Fruit fly (Drosophila melanogaster): ENCODE measurements around the gene CG4907.
A peak's percentile ranks its signal among the peaks of the same experiment; 100 is the strongest.

CG4907 gene

DNA sequence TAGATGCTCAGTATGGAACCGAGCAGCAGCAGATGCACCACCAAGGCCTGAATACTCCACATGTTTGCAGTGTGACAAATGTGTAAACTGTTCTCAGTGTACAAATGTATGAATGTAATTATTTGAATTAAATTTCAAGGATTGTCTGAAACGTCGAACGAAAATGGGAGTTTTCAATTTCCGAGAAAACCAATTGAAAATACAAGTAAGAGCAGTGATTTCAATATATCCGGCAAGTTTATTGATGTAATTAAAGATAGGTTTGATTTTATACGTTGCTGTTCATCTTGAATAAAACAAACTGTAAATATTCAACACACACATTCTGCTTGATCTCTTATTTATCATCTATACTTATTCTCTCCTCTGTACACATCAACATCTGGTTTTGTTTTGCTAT, at the start of gene CG4907:
Gene CG4907 (minus strand): TSS at position 101 of the 400 bp plus-strand sequence.
- no peak for TF ChIP-seq CG17801 (GFP tag; optimal IDR thresholded peaks at IDR 0.05; ENCODE audit: partially characterized antibody)

dm6 chr3R:22757117-22757516, 46.6 kb upstream of the CG4907 start:
- no peak for TF ChIP-seq CG17801 (GFP tag; optimal IDR thresholded peaks at IDR 0.05; ENCODE audit: partially characterized antibody)

- TF ChIP-seq CG17801 (GFP tag; optimal IDR thresholded peaks at IDR 0.05; ENCODE audit: partially characterized antibody) = no peak
Measured at dm6 chr3R:22756289-22756688, 45.7 kb upstream of the CG4907 start.

DNA sequence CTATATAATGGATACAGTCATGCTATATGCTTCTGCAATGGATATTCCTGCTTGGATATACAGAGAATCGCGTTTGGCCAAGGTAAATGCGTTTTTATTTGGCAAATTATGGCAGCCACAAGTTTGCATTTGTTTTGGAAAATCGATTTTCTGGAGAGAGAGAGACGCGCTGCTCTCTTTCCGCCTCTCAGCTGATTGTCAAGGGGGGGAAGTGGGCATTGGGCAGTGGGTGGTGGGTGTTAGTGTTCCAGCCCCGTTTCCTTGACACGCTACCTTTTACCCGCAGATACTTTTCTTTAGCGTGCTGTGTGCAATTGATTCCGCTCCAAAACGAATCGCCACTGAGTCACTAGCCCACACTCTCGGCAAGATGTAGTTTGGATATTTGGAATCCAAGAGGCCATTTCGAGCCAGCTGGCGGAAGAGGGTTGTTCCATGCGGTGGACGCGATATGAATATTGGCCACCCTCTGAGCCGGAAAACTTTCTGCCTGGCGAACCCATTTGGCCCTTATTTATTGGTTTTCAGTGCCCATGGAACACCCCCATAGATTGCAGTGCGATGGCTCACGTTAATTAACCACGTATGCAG, 44.7 kb upstream of the CG4907 start:
- TF ChIP-seq CG17801 (GFP tag; optimal IDR thresholded peaks at IDR 0.05; ENCODE audit: partially characterized antibody) = no peak

DNA sequence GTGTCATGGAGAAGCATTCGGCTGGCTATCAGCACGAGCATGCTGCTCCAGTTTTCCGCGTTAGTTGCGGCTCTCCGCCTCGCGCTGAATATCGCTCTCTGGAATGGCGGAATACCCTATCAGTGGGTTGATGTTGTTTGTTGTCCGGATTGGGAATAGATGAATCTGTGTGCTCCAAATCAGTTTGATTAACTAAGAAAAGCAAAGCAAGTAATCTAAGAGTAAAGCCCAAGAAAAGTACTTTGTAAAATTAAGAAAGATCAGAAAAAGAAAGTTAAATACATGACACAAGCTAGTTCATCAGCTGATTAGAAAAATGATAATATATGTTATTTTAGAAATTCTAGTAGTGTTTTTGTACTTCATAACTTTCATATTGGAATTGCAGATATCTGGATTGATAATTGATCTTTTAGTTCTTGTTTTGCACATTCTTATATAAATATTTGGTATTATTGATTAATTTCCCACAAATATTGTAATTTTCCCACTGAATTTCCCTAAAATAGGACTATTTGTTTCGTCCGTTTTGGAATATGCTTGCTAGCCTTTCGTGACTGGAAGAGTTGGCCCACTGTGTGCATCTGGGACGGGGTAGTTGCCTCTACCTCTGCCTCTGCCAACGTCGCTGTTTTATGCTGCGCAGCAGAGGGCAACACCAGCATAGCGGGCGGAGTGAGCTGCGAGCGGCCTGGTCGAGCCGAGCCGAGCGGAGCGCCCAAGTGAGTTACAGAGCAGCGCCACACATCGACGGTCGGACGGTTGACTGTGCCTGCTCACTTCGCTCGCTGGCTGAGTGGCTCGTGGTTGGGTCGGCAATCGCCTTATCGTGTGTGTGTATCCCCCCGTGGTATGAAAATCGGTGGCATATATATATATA, 43.6 kb upstream of the CG4907 start:
- no peak for TF ChIP-seq CG17801 (GFP tag; optimal IDR thresholded peaks at IDR 0.05; ENCODE audit: partially characterized antibody)

DNA sequence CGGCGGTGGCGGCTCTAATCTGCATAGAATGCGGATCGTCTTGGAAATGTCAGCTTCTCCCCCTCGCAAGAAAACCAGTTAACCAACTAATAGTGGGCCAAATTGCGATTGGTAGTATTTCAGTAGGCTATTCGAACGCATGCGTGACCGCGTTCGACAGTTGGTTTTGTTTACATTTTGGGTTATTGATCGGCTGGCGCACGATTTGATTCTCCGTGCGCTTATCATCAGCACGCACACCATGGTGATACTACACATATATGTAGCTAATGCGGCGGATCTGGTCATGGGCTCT, 43.0 kb upstream of the CG4907 start:
- no peak for TF ChIP-seq CG17801 (GFP tag; optimal IDR thresholded peaks at IDR 0.05; ENCODE audit: partially characterized antibody)

dm6 chr3R:22752929-22753328, 42.4 kb upstream of the CG4907 start:
- no peak for TF ChIP-seq CG17801 (GFP tag; optimal IDR thresholded peaks at IDR 0.05; ENCODE audit: partially characterized antibody)

dm6 chr3R:22751698-22752097, 41.1 kb upstream of the CG4907 start:
- TF ChIP-seq CG17801 (GFP tag; optimal IDR thresholded peaks at IDR 0.05; ENCODE audit: partially characterized antibody) = no peak

DNA sequence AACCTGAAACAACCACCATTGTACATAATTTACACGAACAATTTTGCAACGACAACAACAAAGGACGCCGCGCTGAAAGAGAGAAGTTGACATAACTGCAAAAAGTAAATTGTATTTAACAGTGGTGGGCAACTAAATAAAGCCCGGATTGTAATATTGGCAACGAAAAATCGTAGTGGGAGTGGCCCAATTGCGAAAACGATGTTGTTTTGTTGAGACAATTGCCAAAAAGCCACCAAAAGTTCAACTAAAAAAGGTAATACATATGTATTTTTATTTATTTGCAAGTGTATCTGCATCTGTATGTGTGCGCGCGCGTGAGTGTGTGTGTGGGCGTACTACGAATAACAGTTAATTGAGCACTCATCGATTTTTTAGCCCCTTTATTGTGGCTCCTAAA, 40.5 kb upstream of the CG4907 start:
- no peak for TF ChIP-seq CG17801 (GFP tag; optimal IDR thresholded peaks at IDR 0.05; ENCODE audit: partially characterized antibody)

- TF ChIP-seq CG17801 (GFP tag; optimal IDR thresholded peaks at IDR 0.05; ENCODE audit: partially characterized antibody) = peak; percentile 67
Measured at dm6 chr3R:22750534-22750947, 40.0 kb upstream of the CG4907 start, which contains the start of the genes rumi, CG7029 and Usp12-46. Gene rumi (minus strand): TSS chr3R:22750597. Gene CG7029 (plus strand): TSS chr3R:22750901. Gene Usp12-46 (plus strand): TSS chr3R:22750901.

dm6 chr3R:22750039-22750438, 39.5 kb upstream of the CG4907 start:
- TF ChIP-seq CG17801 (GFP tag; optimal IDR thresholded peaks at IDR 0.05; ENCODE audit: partially characterized antibody) = no peak

DNA sequence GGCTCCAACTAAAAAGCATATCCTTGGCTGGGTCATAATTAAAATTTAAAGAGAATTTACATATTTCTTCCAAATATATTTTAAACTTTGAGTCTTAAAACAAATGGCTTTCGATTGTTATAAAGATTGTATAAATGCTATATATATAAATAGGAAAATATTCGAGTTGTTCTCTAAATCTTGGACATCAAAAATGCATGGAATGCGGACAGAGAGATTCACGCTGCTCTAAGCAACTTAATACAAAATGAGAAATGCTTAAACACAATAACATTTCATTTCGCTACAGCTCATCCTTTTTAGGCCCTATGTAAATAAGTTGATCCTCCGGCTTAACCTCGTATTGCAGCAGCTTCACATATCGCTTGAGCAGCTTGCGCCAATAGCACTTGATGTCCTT, 38.4 kb upstream of the CG4907 start, which contains the start of gene CG31139:
Gene CG31139 (minus strand): TSS at position 101 of the 400 bp plus-strand sequence.
- no peak for TF ChIP-seq CG17801 (GFP tag; optimal IDR thresholded peaks at IDR 0.05; ENCODE audit: partially characterized antibody)

dm6 chr3R:22747423-22748090, 37.0 kb upstream of the CG4907 start, which contains the start of gene CG17141:
Gene CG17141 (minus strand): TSS chr3R:22747599.
- TF ChIP-seq CG17801 (GFP tag; optimal IDR thresholded peaks at IDR 0.05; ENCODE audit: partially characterized antibody) = no peak

- TF ChIP-seq CG17801 (GFP tag; optimal IDR thresholded peaks at IDR 0.05; ENCODE audit: partially characterized antibody) = no peak
Measured at dm6 chr3R:22745432-22745831, 34.9 kb upstream of the CG4907 start, which contains the start of the genes vret and HP1c. Gene vret (minus strand): TSS chr3R:22745581. Gene HP1c (plus strand): TSS chr3R:22745620.

DNA sequence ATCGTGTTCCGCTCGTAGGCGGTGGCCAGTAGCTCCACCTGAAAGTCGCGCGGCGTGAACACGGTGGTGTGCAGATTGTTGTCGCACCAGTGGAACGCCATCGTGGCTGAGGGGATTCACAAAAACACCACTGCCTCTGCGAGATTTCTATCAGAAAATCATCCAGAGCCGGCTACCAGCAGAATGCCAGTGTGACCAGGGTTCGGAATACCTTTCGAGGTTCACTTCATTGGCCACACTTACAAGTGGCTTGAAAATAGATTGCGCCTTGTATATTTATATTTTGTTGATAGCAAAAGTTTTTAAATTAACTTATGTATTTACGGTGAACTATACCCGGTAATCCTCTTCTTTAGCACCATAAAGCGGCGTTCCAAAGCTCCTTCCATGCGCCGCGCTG, 30.4 kb upstream of the CG4907 start, which contains the start of the genes Dcr-1 and CG6985:
Gene Dcr-1 (minus strand): TSS at position 162 of the 400 bp plus-strand sequence.
Gene CG6985 (plus strand): TSS at position 221 of the 400 bp plus-strand sequence.
- no peak for TF ChIP-seq CG17801 (GFP tag; optimal IDR thresholded peaks at IDR 0.05; ENCODE audit: partially characterized antibody)
